Worm (Caenorhabditis elegans): Measurements from ENCODE around the gene Y77E11A.8.
A peak's percentile ranks its signal among the peaks of the same experiment; 100 is the strongest.

The Y77E11A.8 gene

DNA sequence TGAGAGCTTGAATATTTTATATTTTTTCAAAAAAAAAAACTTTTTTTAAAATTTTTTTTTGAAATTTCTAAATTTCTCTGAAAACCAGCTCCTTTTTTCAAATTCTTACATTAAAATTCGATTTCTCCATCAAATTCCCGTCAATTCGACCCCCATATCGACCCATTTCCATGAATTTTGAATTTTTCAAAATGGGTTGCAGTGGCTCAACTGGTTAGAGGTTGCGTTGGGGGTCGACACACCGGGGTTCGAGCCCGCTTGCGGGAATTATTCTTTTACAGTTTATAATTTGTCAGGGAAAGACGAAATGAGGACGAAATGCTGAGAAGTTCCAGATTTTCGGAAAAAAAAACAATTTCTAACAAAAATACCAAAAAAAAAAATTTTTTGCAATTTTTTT, 30.8 kb downstream of the Y77E11A.8 start:
- TF ChIP-seq nhr-67 (tag; optimal IDR thresholded peaks at IDR 0.05), result no peak

ce11 chrIV:1391446-1391845, 33.4 kb downstream of the Y77E11A.8 start:
- no peak for TF ChIP-seq fkh-10 (GFP tag; optimal IDR thresholded peaks at IDR 0.05)
- TF ChIP-seq ceh-82 (tag; optimal IDR thresholded peaks at IDR 0.05), result no peak
- TF ChIP-seq ztf-11 (tag; optimal IDR thresholded peaks at IDR 0.05), result no peak
- no peak for TF ChIP-seq nhr-12 (tag; optimal IDR thresholded peaks at IDR 0.05)
- no peak for TF ChIP-seq nhr-25 (tag; optimal IDR thresholded peaks at IDR 0.05)
- no peak for TF ChIP-seq elt-2 (tag; optimal IDR thresholded peaks at IDR 0.05)
- no peak for TF ChIP-seq pqm-1 (tag; optimal IDR thresholded peaks at IDR 0.05)

DNA sequence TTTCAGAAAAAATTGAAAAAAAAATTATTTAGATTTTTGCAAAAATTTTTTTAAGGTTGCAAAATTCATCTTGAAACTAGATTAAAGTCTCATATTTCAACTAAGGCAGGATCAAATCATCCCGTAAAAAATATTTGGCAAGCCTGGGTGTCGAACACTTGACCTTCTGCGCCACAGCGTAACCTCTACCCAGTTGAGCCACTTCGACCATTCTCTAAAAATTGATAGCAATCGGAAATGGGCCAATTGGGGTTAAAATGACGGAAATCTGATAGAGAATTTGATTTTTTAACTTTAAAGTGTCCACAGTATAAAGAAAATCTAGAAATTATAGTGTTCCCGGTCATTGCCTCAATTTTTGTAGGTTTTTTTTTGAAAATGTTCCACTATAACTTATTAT, 34.8 kb downstream of the Y77E11A.8 start:
- TF ChIP-seq ceh-16 (tag; optimal IDR thresholded peaks at IDR 0.05) (no peak), lsy-12 (tag; optimal IDR thresholded peaks at IDR 0.05) (no peak), nfya-1 (tag; optimal IDR thresholded peaks at IDR 0.05; ENCODE audit: insufficient read depth) (no peak), ceh-28 (tag; optimal IDR thresholded peaks at IDR 0.05) (no peak), nhr-43 (tag; optimal IDR thresholded peaks at IDR 0.05; ENCODE audit: poor library complexity, severe bottlenecking) (no peak), nhr-67 (tag; optimal IDR thresholded peaks at IDR 0.05) (no peak), elt-3 (tag; optimal IDR thresholded peaks at IDR 0.05) (no peak), jun-1 (tag; optimal IDR thresholded peaks at IDR 0.05) (no peak), elt-2 (tag; optimal IDR thresholded peaks at IDR 0.05) (no peak), ZK546.5 (tag; optimal IDR thresholded peaks at IDR 0.05) (no peak), pqm-1 (tag; optimal IDR thresholded peaks at IDR 0.05) (no peak), ama-1 (optimal IDR thresholded peaks at IDR 0.05) (no peak), sea-2 (GFP tag; optimal IDR thresholded peaks at IDR 0.05) (no peak), fkh-10 (GFP tag; optimal IDR thresholded peaks at IDR 0.05) (no peak), ztf-11 (tag; optimal IDR thresholded peaks at IDR 0.05) (no peak), elt-1 (tag; optimal IDR thresholded peaks at IDR 0.05) (no peak), nhr-12 (tag; optimal IDR thresholded peaks at IDR 0.05) (no peak)

ce11 chrIV:1389599-1389998, 35.3 kb downstream of the Y77E11A.8 start:
- TF ChIP-seq elt-2 (tag; optimal IDR thresholded peaks at IDR 0.05) (peak; percentile 77), pqm-1 (tag; optimal IDR thresholded peaks at IDR 0.05) (peak; percentile 35), egl-5 (tag; optimal IDR thresholded peaks at IDR 0.05) (no peak)

ce11 chrIV:1389021-1389420, 35.8 kb downstream of the Y77E11A.8 start:
- TF ChIP-seq zag-1 (tag; optimal IDR thresholded peaks at IDR 0.05) (no peak), nhr-25 (tag; optimal IDR thresholded peaks at IDR 0.05) (peak; percentile 60), eor-1 (tag; optimal IDR thresholded peaks at IDR 0.05) (no peak), nhr-23 (tag; optimal IDR thresholded peaks at IDR 0.05) (peak; percentile 32), nhr-12 (tag; optimal IDR thresholded peaks at IDR 0.05) (no peak)

ce11 chrIV:1388079-1388478, 36.8 kb downstream of the Y77E11A.8 start:
- TF ChIP-seq ceh-16 (tag; optimal IDR thresholded peaks at IDR 0.05) (no peak), jun-1 (tag; optimal IDR thresholded peaks at IDR 0.05) (no peak), nhr-77 (tag; optimal IDR thresholded peaks at IDR 0.05) (no peak), lin-15B (tag; optimal IDR thresholded peaks at IDR 0.05) (peak; percentile 25), nfya-1 (tag; optimal IDR thresholded peaks at IDR 0.05; ENCODE audit: insufficient read depth) (peak; percentile 28), nhr-43 (tag; optimal IDR thresholded peaks at IDR 0.05; ENCODE audit: poor library complexity, severe bottlenecking) (peak; percentile 38), lsy-12 (tag; optimal IDR thresholded peaks at IDR 0.05) (peak; percentile 22), elt-2 (tag; optimal IDR thresholded peaks at IDR 0.05) (peak; percentile 19), hmg-11 (tag; optimal IDR thresholded peaks at IDR 0.05) (peak; percentile 73), lin-39 (tag; optimal IDR thresholded peaks at IDR 0.05) (peak; percentile 43), pha-4 (tag; optimal IDR thresholded peaks at IDR 0.05) (peak; percentile 28)

ce11 chrIV:1385915-1386314, 38.9 kb downstream of the Y77E11A.8 start, which contains the start of gene nhr-41:
TSS of gene nhr-41 (plus strand) at chrIV:1386215.
- TF ChIP-seq nhr-12 (tag; optimal IDR thresholded peaks at IDR 0.05), result no peak
- TF ChIP-seq fos-1 (tag; optimal IDR thresholded peaks at IDR 0.05), result no peak
- TF ChIP-seq ceh-16 (tag; optimal IDR thresholded peaks at IDR 0.05), result no peak
- TF ChIP-seq ceh-9 (tag; optimal IDR thresholded peaks at IDR 0.05), result no peak
- no peak for TF ChIP-seq fkh-10 (GFP tag; optimal IDR thresholded peaks at IDR 0.05)
- no peak for TF ChIP-seq elt-2 (tag; optimal IDR thresholded peaks at IDR 0.05)
- TF ChIP-seq lin-39 (tag; optimal IDR thresholded peaks at IDR 0.05), result no peak
- TF ChIP-seq nhr-23 (tag; optimal IDR thresholded peaks at IDR 0.05), result no peak
- TF ChIP-seq ztf-11 (tag; optimal IDR thresholded peaks at IDR 0.05), result no peak
- TF ChIP-seq mdl-1 (tag; optimal IDR thresholded peaks at IDR 0.05), result no peak
- no peak for TF ChIP-seq tbx-2 (tag; optimal IDR thresholded peaks at IDR 0.05)
- TF ChIP-seq nhr-28 (tag; optimal IDR thresholded peaks at IDR 0.05), result no peak
- no peak for TF ChIP-seq pha-4 (tag; optimal IDR thresholded peaks at IDR 0.05)
- no peak for TF ChIP-seq aly-2 (tag; optimal IDR thresholded peaks at IDR 0.05)
- no peak for TF ChIP-seq skn-1 (tag; optimal IDR thresholded peaks at IDR 0.05)

Measured in whole organism, L3 larva.